Worm (Caenorhabditis elegans) whole organism, late embryonic: ENCODE data around the gene F14F9.4.

ENCODE experiments used
- C08G9.2 ChIP-seq: sonication (generic microtip); optimal IDR thresholded peaks from 2 replicates; lab custom pipeline; 2016; ENCODE audit warnings: mild to moderate bottlenecking, missing genetic modification characterization, moderate library complexity, missing compliant biosample characterization
- F13H6.1 ChIP-seq: sonication (generic microtip); optimal IDR thresholded peaks from 2 replicates; lab custom pipeline; 2016; ENCODE audit warnings: missing genetic modification characterization, missing compliant biosample characterization
- K02D7.2 ChIP-seq: sonication (generic microtip); optimal IDR thresholded peaks from 2 replicates; lab custom pipeline; 2017; ENCODE audit warnings: mild to moderate bottlenecking, missing genetic modification characterization, missing compliant biosample characterization
- Y22D7AL.16 ChIP-seq: sonication (generic microtip); optimal IDR thresholded peaks from 2 replicates; lab custom pipeline; 2016; ENCODE audit warnings: missing genetic modification characterization, missing compliant biosample characterization
- ahr-1 ChIP-seq: sonication (generic microtip); optimal IDR thresholded peaks from 2 replicates; lab custom pipeline; 2016; ENCODE audit warnings: missing genetic modification characterization, missing compliant biosample characterization
- ceh-19 ChIP-seq: fragments of 200-800 bp; sonication (Bioruptor generic); optimal IDR thresholded peaks from 2 replicates; lab custom pipeline; 2018; ENCODE audit warnings: mild to moderate bottlenecking, missing genetic modification characterization, missing compliant biosample characterization
- ceh-2 ChIP-seq: sonication (generic microtip); optimal IDR thresholded peaks from 2 replicates; lab custom pipeline; 2016; ENCODE audit warnings: missing genotype, missing genetic modification characterization, missing compliant biosample characterization
- ceh-24 ChIP-seq: sonication (generic microtip); optimal IDR thresholded peaks from 2 replicates; lab custom pipeline; 2016; ENCODE audit warnings: mild to moderate bottlenecking, missing genetic modification characterization, missing compliant biosample characterization
- ceh-30 ChIP-seq: fragments of 150-350 bp; optimal IDR thresholded peaks from 2 replicates; lab custom pipeline; 2014; ENCODE audit warnings: missing biosample characterization, missing genetic modification characterization
- ceh-31 ChIP-seq: sonication (generic microtip); optimal IDR thresholded peaks from 2 replicates; lab custom pipeline; 2016; ENCODE audit warnings: missing genetic modification characterization, missing compliant biosample characterization
- ceh-45 ChIP-seq: fragments of 200-800 bp; sonication (Bioruptor generic); IDR thresholded peaks from 2 replicates; pipeline ENCODE4 v1.3.6; 2022; ENCODE audit warnings: missing genetic modification reagents, missing genetic modification characterization, missing compliant biosample characterization
- ceh-48 ChIP-seq: sonication (generic microtip); optimal IDR thresholded peaks from 2 replicates; lab custom pipeline; 2016; ENCODE audit warnings: missing genetic modification characterization, inconsistent platforms, missing compliant biosample characterization
- ceh-9 ChIP-seq: sonication (generic microtip); optimal IDR thresholded peaks from 2 replicates; lab custom pipeline; 2016; ENCODE audit warnings: mild to moderate bottlenecking, missing genetic modification characterization, inconsistent platforms, missing compliant biosample characterization
- dmd-4 ChIP-seq: sonication (generic microtip); optimal IDR thresholded peaks from 2 replicates; lab custom pipeline; 2016; ENCODE audit warnings: borderline replicate concordance, missing genetic modification characterization, missing compliant biosample characterization
- elt-4 ChIP-seq: sonication (generic microtip); optimal IDR thresholded peaks from 2 replicates; lab custom pipeline; 2016; ENCODE audit warnings: missing genetic modification characterization, missing compliant biosample characterization
- eyg-1 ChIP-seq: sonication (generic microtip); optimal IDR thresholded peaks from 2 replicates; lab custom pipeline; 2016; ENCODE audit warnings: missing genotype, missing genetic modification characterization, missing compliant biosample characterization
- fkh-10 ChIP-seq: fragments of 150-350 bp; optimal IDR thresholded peaks from 2 replicates; lab custom pipeline; 2014; ENCODE audit warnings: missing biosample characterization, missing genetic modification reagents, missing genetic modification characterization
- fkh-6 ChIP-seq: sonication (generic microtip); optimal IDR thresholded peaks from 2 replicates; lab custom pipeline; 2016; ENCODE audit warnings: missing genetic modification characterization, missing compliant biosample characterization
- hlh-13 ChIP-seq: fragments of 200-800 bp; sonication (Bioruptor generic); optimal IDR thresholded peaks from 2 replicates; lab custom pipeline; 2018; ENCODE audit warnings: mild to moderate bottlenecking, missing genetic modification characterization, missing compliant biosample characterization
- hlh-15 ChIP-seq: sonication (generic microtip); optimal IDR thresholded peaks from 2 replicates; lab custom pipeline; 2016; ENCODE audit warnings: missing genetic modification characterization, missing compliant biosample characterization
- hlh-30 ChIP-seq: sonication (generic microtip); optimal IDR thresholded peaks from 2 replicates; lab custom pipeline; 2017; ENCODE audit warnings: antibody characterized with exemption, missing genetic modification characterization, missing compliant biosample characterization; ENCODE audit not compliant: insufficient read depth
- hlh-6 ChIP-seq: sonication (generic microtip); optimal IDR thresholded peaks from 2 replicates; lab custom pipeline; 2016; ENCODE audit warnings: missing genotype, missing genetic modification characterization, missing compliant biosample characterization
- lin-11 ChIP-seq: fragments of 200-800 bp; sonication (Bioruptor generic); optimal IDR thresholded peaks from 2 replicates; lab custom pipeline; 2018; ENCODE audit warnings: mild to moderate bottlenecking, missing genetic modification characterization, missing compliant biosample characterization
- madf-2 ChIP-seq: sonication (generic microtip); optimal IDR thresholded peaks from 2 replicates; lab custom pipeline; 2017; ENCODE audit warnings: missing genetic modification characterization, missing compliant biosample characterization
- nfya-1 ChIP-seq: sonication (generic microtip); optimal IDR thresholded peaks from 2 replicates; lab custom pipeline; 2017; ENCODE audit warnings: missing genetic modification characterization, mild to moderate bottlenecking, missing compliant biosample characterization, antibody characterized with exemption, moderate library complexity
- nhr-11 ChIP-seq: fragments of 150-350 bp; optimal IDR thresholded peaks from 2 replicates; lab custom pipeline; 2014; ENCODE audit warnings: missing biosample characterization, missing genetic modification characterization
- pat-9 ChIP-seq: fragments of 200-800 bp; sonication (Bioruptor generic); optimal IDR thresholded peaks from 2 replicates; lab custom pipeline; 2018; ENCODE audit warnings: mild to moderate bottlenecking, missing genetic modification characterization, moderate library complexity, missing compliant biosample characterization
- pax-1 ChIP-seq: fragments of 150-350 bp; optimal IDR thresholded peaks from 2 replicates; lab custom pipeline; 2014; ENCODE audit warnings: missing biosample characterization, missing genetic modification characterization
- pha-2 ChIP-seq: sonication (generic microtip); optimal IDR thresholded peaks from 2 replicates; lab custom pipeline; 2017; ENCODE audit warnings: mild to moderate bottlenecking, missing genetic modification characterization, missing compliant biosample characterization
- pha-4 ChIP-seq: fragments of 150-350 bp; optimal IDR thresholded peaks from 2 replicates; lab custom pipeline; 2018; ENCODE audit warnings: missing biosample characterization, missing genetic modification reagents, missing genetic modification characterization
- rnt-1 ChIP-seq: sonication (generic microtip); optimal IDR thresholded peaks from 2 replicates; lab custom pipeline; 2016; ENCODE audit warnings: missing genetic modification characterization, missing compliant biosample characterization
- sdc-2 ChIP-seq: sonication (generic microtip); optimal IDR thresholded peaks from 2 replicates; lab custom pipeline; 2016; ENCODE audit warnings: missing genotype, missing genetic modification characterization, missing compliant biosample characterization
- sox-4 ChIP-seq: sonication (generic microtip); optimal IDR thresholded peaks from 2 replicates; lab custom pipeline; 2017; ENCODE audit warnings: mild to moderate bottlenecking, missing genetic modification characterization, inconsistent platforms, missing compliant biosample characterization
- tbx-7 ChIP-seq: sonication (generic microtip); optimal IDR thresholded peaks from 2 replicates; lab custom pipeline; 2016; ENCODE audit warnings: missing genotype, missing genetic modification characterization, missing compliant biosample characterization
- unc-3 ChIP-seq, 2 experiments: fragments of 200-800 bp in 1 of 2; sonication (Bioruptor generic) in 1 of 2; sonication (generic microtip) in 1 of 2; conservative IDR thresholded peaks in 1 of 2; optimal IDR thresholded peaks in 1 of 2; 2 replicates each; pipeline versions ENCODE4 v1.3.6 to Lab custom; 2016 to 2022; ENCODE audit warnings: missing compliant biosample characterization in 2 of 2, missing genetic modification characterization in 2 of 2, missing genetic modification reagents in 1 of 2
- unc-42 ChIP-seq: sonication (generic microtip); optimal IDR thresholded peaks from 2 replicates; lab custom pipeline; 2016; ENCODE audit warnings: missing genotype, missing genetic modification characterization, missing compliant biosample characterization
- unc-86 ChIP-seq: sonication (generic microtip); optimal IDR thresholded peaks from 2 replicates; lab custom pipeline; 2016; ENCODE audit warnings: missing genetic modification characterization, missing compliant biosample characterization
- ztf-16 ChIP-seq: sonication (generic microtip); optimal IDR thresholded peaks from 2 replicates; lab custom pipeline; 2017; ENCODE audit warnings: missing genetic modification characterization, missing compliant biosample characterization

Gene F14F9.4

DNA sequence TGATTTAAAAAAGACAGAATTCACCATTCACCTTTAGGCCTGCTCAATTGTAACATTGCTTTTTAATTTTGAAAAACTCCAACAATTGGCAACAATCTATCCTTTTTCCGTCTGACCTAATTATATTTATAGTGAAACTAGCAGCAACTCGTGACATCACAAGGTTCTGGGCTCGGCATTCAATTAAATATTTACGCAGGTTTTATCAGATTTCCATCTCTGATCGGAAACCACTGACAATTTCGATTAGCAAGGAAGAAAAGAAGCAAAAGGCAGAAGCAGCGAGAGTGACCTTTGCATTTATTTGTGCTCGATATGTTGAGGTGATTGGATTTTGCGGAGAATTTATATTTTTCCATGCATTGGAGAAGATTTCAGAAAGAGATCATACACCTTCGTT lies 42.2 kb upstream of the F14F9.4 start:
- TF ChIP-seq ceh-48 (no peak), unc-42 (tag; lab: Kevin White, UChicago) (peak; percentile 1)

DNA sequence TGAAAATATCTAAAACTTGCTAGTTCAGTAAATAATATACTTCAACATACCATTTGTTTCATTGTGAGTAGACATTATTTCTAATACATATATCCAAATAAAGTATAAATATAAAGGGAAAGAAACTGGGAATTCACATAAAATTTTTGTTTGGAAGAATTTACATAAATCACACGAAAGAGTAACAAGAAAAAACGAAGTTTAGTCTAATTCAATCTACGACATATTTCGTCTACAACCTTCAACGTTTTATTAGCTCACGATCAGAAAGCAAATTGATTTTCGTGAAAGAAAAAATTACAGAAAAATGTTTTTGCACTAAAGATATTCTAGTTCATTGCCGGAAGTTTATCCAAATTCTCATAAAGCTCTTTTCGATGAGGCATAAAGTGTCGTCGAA lies 35.5 kb upstream of the F14F9.4 start, which contains the start of gene C04F5.2:
Gene C04F5.2 (minus strand): TSS at position 101 of the 400 bp plus-strand sequence.
- TF ChIP-seq F13H6.1 (tag; lab: Kevin White, UChicago) = no peak
- TF ChIP-seq elt-4 (tag; lab: Kevin White, UChicago) = no peak
- TF ChIP-seq ceh-31 (tag; lab: Kevin White, UChicago) = no peak
- TF ChIP-seq ceh-19 (GFP tag; lab: Kevin White, UChicago) = no peak
- no peak for TF ChIP-seq pat-9 (tag; lab: Kevin White, UChicago)
- no peak for TF ChIP-seq sdc-2
- TF ChIP-seq hlh-15 = no peak
- TF ChIP-seq sox-4 (tag; lab: Kevin White, UChicago) = no peak

DNA sequence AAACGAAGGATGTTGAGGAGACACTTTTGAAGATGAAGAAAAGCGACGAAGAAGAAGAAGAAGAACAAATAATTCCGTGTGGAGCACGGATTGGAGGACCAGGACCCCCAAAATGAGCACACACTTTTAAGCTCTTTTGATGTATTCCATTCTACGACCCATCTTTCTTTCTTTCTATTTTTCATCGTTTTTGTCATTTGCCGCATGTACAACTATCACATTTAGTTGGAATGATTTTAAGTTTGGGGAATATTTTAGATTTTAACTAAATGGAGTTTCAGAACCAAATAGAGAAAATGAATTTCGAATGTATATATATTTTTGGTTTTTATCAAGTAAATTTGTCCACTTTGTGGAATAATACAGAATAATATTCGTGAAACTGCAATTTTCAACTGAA lies 33.6 kb upstream of the F14F9.4 start, which contains the start of gene unc-46:
Gene unc-46 (minus strand): TSS at position 101 of the 400 bp plus-strand sequence.
- no peak for TF ChIP-seq ceh-9
- no peak for TF ChIP-seq hlh-30 (tag; lab: Kevin White, UChicago)
- no peak for TF ChIP-seq Y22D7AL.16 (tag; lab: Kevin White, UChicago)
- TF ChIP-seq ahr-1 (tag; lab: Kevin White, UChicago) = no peak
- no peak for TF ChIP-seq unc-86 (tag; lab: Kevin White, UChicago)
- TF ChIP-seq ceh-30 (tag; lab: Kevin White, UChicago) = no peak
- TF ChIP-seq hlh-6 (tag; lab: Kevin White, UChicago) = no peak
- TF ChIP-seq dmd-4 (tag; lab: Kevin White, UChicago) = no peak
- no peak for TF ChIP-seq madf-2 (tag; lab: Kevin White, UChicago)
- TF ChIP-seq fkh-10 = no peak
- TF ChIP-seq rnt-1 = no peak

DNA sequence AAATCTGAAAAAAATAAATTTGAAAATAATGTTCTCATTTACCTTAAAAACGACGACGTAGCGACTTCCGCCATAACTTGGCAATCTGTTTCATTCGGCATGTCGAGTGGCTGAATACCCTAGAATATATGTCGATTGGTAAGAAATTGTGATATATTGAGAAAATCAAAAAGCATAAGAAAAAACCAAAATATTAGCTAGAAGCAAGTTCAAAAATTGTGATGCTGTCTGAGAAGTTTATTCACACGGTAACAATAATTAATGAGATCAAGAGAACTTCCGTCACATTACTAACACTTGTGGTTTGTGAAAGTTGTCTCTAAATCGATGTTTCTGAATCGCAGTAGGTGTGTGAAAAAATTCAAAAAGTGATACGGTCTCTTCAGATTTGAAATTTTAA lies 30.5 kb upstream of the F14F9.4 start, which contains the start of gene srab-1:
Gene srab-1 (minus strand): TSS at position 101 of the 400 bp plus-strand sequence.
- TF ChIP-seq eyg-1 (tag; lab: Kevin White, UChicago) (no peak), pha-2 (tag; lab: Kevin White, UChicago) (no peak), ceh-19 (GFP tag; lab: Kevin White, UChicago) (no peak), hlh-6 (tag; lab: Kevin White, UChicago) (no peak), pha-4 (tag; lab: Kevin White, UChicago) (no peak), nfya-1 (tag; lab: Kevin White, UChicago) (no peak), unc-3 (GFP tag; conservative IDR thresholded peaks at IDR 0.05; lab: Robert Waterston, UW) (no peak), unc-3 (tag; optimal IDR thresholded peaks at IDR 0.05; lab: Kevin White, UChicago) (no peak), nhr-11 (tag; lab: Kevin White, UChicago) (no peak), lin-11 (tag; lab: Kevin White, UChicago) (no peak), ztf-16 (tag; lab: Kevin White, UChicago) (no peak), ceh-2 (no peak), ceh-24 (tag; lab: Kevin White, UChicago) (no peak), hlh-13 (GFP tag; lab: Kevin White, UChicago) (no peak), ceh-45 (GFP tag; lab: Robert Waterston, UW) (no peak), K02D7.2 (tag; lab: Kevin White, UChicago) (no peak), fkh-6 (tag; lab: Kevin White, UChicago) (no peak)

DNA sequence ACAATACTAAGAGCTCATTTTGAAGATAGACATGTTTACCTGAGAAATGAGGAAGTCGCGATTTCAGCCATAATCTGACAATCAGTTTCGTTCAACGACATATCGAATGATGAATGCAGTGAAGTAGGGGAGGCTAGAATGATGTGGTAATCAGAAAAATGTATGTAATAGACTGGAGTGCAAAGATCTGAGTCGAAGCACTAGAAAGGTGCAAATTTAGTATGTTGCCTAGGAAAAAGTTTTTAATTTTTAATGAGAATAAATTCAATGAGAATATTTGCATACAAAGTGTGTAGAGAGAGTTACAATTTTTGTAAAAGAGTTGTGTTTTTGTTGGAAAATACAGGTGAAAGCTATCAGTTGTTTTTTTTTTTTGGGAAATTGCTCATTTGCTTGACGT lies 27.6 kb upstream of the F14F9.4 start, which contains the start of gene srab-2:
Gene srab-2 (minus strand): TSS at position 101 of the 400 bp plus-strand sequence.
- TF ChIP-seq pax-1 = no peak
- no peak for TF ChIP-seq Y22D7AL.16 (tag; lab: Kevin White, UChicago)
- no peak for TF ChIP-seq tbx-7 (tag; lab: Kevin White, UChicago)
- TF ChIP-seq hlh-15 = no peak
- TF ChIP-seq C08G9.2 (tag; lab: Kevin White, UChicago) = no peak
